Fruit fly (Drosophila melanogaster): ENCODE results near the gene Strump.

The Strump gene

dm6 chr3L:16146539-16146934 is 24.7 kb downstream of the Strump start (continued):
- TF ChIP-seq CG6813 (GFP tag; optimal IDR thresholded peaks at IDR 0.05) (no peak), lilli (GFP tag; optimal IDR thresholded peaks at IDR 0.05) (peak; percentile 36), wor (GFP tag; IDR thresholded peaks at IDR 0.05) (no peak), CG8924 (tag; optimal IDR thresholded peaks at IDR 0.05) (peak; percentile 6), HLH54F (GFP tag; optimal IDR thresholded peaks at IDR 0.05) (no peak), CG3995 (GFP tag; optimal IDR thresholded peaks at IDR 0.05) (no peak), lbe (GFP tag; optimal IDR thresholded peaks at IDR 0.05) (no peak), CG10274 (GFP tag; optimal IDR thresholded peaks at IDR 0.05) (no peak), E2f1 (GFP tag; IDR thresholded peaks at IDR 0.05) (0 out of 2 replicates have a peak, but pooled peaks have one; percentile 11), CG16779 (GFP tag; IDR thresholded peaks at IDR 0.05) (no peak), CG2678 (tag; optimal IDR thresholded peaks at IDR 0.05) (peak; percentile 77), Sox100B (GFP tag; optimal IDR thresholded peaks at IDR 0.05) (peak; percentile 2), sob (GFP tag; IDR thresholded peaks at IDR 0.05) (peak; percentile 55), br (optimal IDR thresholded peaks at IDR 0.05) (no peak), CG34376 (GFP tag; optimal IDR thresholded peaks at IDR 0.05) (peak; percentile 16), CG10979 (tag; optimal IDR thresholded peaks at IDR 0.05) (no peak), NFAT (GFP tag; IDR thresholded peaks at IDR 0.05) (peak; percentile 52; the same call in 1 of the 2 replicates), CG9876 (GFP tag; optimal IDR thresholded peaks at IDR 0.05) (no peak), gfzf (GFP tag; optimal IDR thresholded peaks at IDR 0.05) (no peak), CG14014 (GFP tag; IDR thresholded peaks at IDR 0.05) (peak; percentile 43; the same call in 1 of the 2 replicates), CG1233 (GFP tag; optimal IDR thresholded peaks at IDR 0.05) (peak; percentile 30), Dip2 (GFP tag; IDR thresholded peaks at IDR 0.05) (no peak), CG12104 (GFP tag; optimal IDR thresholded peaks at IDR 0.05) (no peak), gcm (GFP tag; optimal IDR thresholded peaks at IDR 0.05) (no peak), Usf (GFP tag; optimal IDR thresholded peaks at IDR 0.05) (no peak), pho (GFP tag; optimal IDR thresholded peaks at IDR 0.05) (peak; percentile 5), CG32532 (GFP tag; IDR thresholded peaks at IDR 0.05) (peak; percentile 69), tna (GFP tag; IDR thresholded peaks at IDR 0.05; ENCODE audit: partially characterized antibody) (no peak), Hsf (GFP tag; optimal IDR thresholded peaks at IDR 0.05) (peak; percentile 23), CG7271 (tag; optimal IDR thresholded peaks at IDR 0.05) (no peak), bab2 (GFP tag; optimal IDR thresholded peaks at IDR 0.05) (no peak), Hmr (GFP tag; optimal IDR thresholded peaks at IDR 0.05) (peak; percentile 60), bcd (GFP tag; optimal IDR thresholded peaks at IDR 0.05) (peak; percentile 49), pan (optimal IDR thresholded peaks at IDR 0.05) (no peak), pan (GFP tag; optimal IDR thresholded peaks at IDR 0.05 in 1 of 2, IDR thresholded peaks at IDR 0.05 in 1 of 2) (peak in 1 of 2 experiments; percentile 51), CG10654 (GFP tag; optimal IDR thresholded peaks at IDR 0.05) (no peak), CG15514 (GFP tag; optimal IDR thresholded peaks at IDR 0.05) (peak; percentile 4), CG11696 (GFP tag; IDR thresholded peaks at IDR 0.05) (no peak), CG9215 (GFP tag; IDR thresholded peaks at IDR 0.05) (peak; percentile 44; the same call in 1 of the 2 replicates), CG13775 (GFP tag; optimal IDR thresholded peaks at IDR 0.05) (peak; percentile 16), NK7.1 (GFP tag; optimal IDR thresholded peaks at IDR 0.05) (no peak), CG3163 (GFP tag; optimal IDR thresholded peaks at IDR 0.05) (no peak), CG16863 (GFP tag; optimal IDR thresholded peaks at IDR 0.05) (no peak), Oli (tag; optimal IDR thresholded peaks at IDR 0.05) (peak; percentile 25), ERR (GFP tag; optimal IDR thresholded peaks at IDR 0.05) (no peak), Neu2 (GFP tag; optimal IDR thresholded peaks at IDR 0.05; ENCODE audit: borderline replicate concordance) (no peak), CG33213 (GFP tag; optimal IDR thresholded peaks at IDR 0.05) (no peak), slbo (GFP tag; IDR thresholded peaks at IDR 0.05) (peak; percentile 67), dmrt11E (tag; optimal IDR thresholded peaks at IDR 0.05) (no peak), Hand (GFP tag; optimal IDR thresholded peaks at IDR 0.05) (peak; percentile 28), mld (GFP tag; IDR thresholded peaks at IDR 0.05; ENCODE audit: partially characterized antibody) (no peak), Pdp1 (GFP tag; optimal IDR thresholded peaks at IDR 0.05) (peak in 1 of 2 experiments; percentile 19)
